Worm (Caenorhabditis elegans) whole organism, L4 larva: ENCODE measurements around the gene Y53F4B.19.

Experiments
- F37D6.2 ChIP-seq: sonication (generic microtip); optimal IDR thresholded peaks from 2 replicates; lab custom pipeline; 2016; ENCODE audit warnings: mild to moderate bottlenecking, missing genetic modification characterization, missing compliant biosample characterization
- F49E8.2 ChIP-seq: sonication (generic microtip); optimal IDR thresholded peaks from 2 replicates; lab custom pipeline; 2016; ENCODE audit warnings: missing compliant biosample characterization, mild to moderate bottlenecking, missing genetic modification characterization, borderline replicate concordance
- aha-1 ChIP-seq: fragments of 150-350 bp; peaks from one replicate; lab custom pipeline; 2014; ENCODE audit warnings: missing biosample characterization, missing genetic modification characterization
- arid-1 ChIP-seq: fragments of 200-800 bp; sonication (Bioruptor generic); conservative IDR thresholded peaks from 2 replicates; pipeline ENCODE4 v1.3.6; 2022; ENCODE audit warnings: missing genetic modification reagents, missing genetic modification characterization, missing compliant biosample characterization
- ceh-20 ChIP-seq: fragments of 200-800 bp; sonication (Bioruptor generic); IDR thresholded peaks from 2 replicates; pipeline ENCODE4 v1.3.6; 2022; ENCODE audit warnings: missing genetic modification reagents, missing genetic modification characterization, missing compliant biosample characterization
- ceh-32 ChIP-seq: sonication (generic microtip); optimal IDR thresholded peaks from 2 replicates; lab custom pipeline; 2016; ENCODE audit warnings: mild to moderate bottlenecking, missing genetic modification characterization, missing compliant biosample characterization; ENCODE audit not compliant: poor library complexity
- cey-2 ChIP-seq: sonication (generic microtip); optimal IDR thresholded peaks from 3 replicates; lab custom pipeline; 2017; ENCODE audit warnings: missing genetic modification characterization, mild to moderate bottlenecking, missing compliant biosample characterization, antibody characterized with exemption, borderline replicate concordance; ENCODE audit not compliant: insufficient read depth
- ctbp-1 ChIP-seq: fragments of 200-800 bp; sonication (Bioruptor generic); IDR thresholded peaks from 2 replicates; pipeline ENCODE4 v1.3.6; 2022; ENCODE audit warnings: missing genetic modification reagents, missing genetic modification characterization, missing compliant biosample characterization
- dmd-6 ChIP-seq: fragments of 200-800 bp; sonication (Bioruptor generic); IDR thresholded peaks from 2 replicates; pipeline ENCODE4 v1.3.6; 2022; ENCODE audit warnings: missing genetic modification reagents, missing genetic modification characterization, missing compliant biosample characterization
- dpl-1 ChIP-seq: fragments of 150-350 bp; optimal IDR thresholded peaks from 2 replicates; lab custom pipeline; 2014; ENCODE audit warnings: missing biosample characterization, missing genetic modification reagents, missing genetic modification characterization
- dve-1 ChIP-seq: sonication (generic microtip); optimal IDR thresholded peaks from 2 replicates; lab custom pipeline; 2017; ENCODE audit warnings: antibody characterized with exemption, mild to moderate bottlenecking, missing genetic modification characterization, missing compliant biosample characterization; ENCODE audit not compliant: insufficient read depth
- egl-27 ChIP-seq: sonication (generic microtip); optimal IDR thresholded peaks from 3 replicates; lab custom pipeline; 2017; ENCODE audit warnings: missing biosample characterization, missing genetic modification reagents, missing genetic modification characterization
- egl-43 ChIP-seq: fragments of 200-800 bp; sonication (Bioruptor generic); IDR thresholded peaks from 2 replicates; pipeline ENCODE4 v1.3.6; 2022; ENCODE audit warnings: missing genetic modification reagents, missing genetic modification characterization, missing compliant biosample characterization
- hlh-11 ChIP-seq: fragments of 200-800 bp; sonication (Bioruptor generic); optimal IDR thresholded peaks from 2 replicates; lab custom pipeline; 2018; ENCODE audit warnings: mild to moderate bottlenecking, missing genetic modification characterization, missing compliant biosample characterization
- hlh-30 ChIP-seq: sonication (generic microtip); optimal IDR thresholded peaks from 2 replicates; lab custom pipeline; 2017; ENCODE audit warnings: antibody characterized with exemption, mild to moderate bottlenecking, missing genetic modification characterization, missing compliant biosample characterization; ENCODE audit not compliant: insufficient read depth
- hmg-1.1 ChIP-seq: fragments of 200-800 bp; sonication (Bioruptor generic); IDR thresholded peaks from 2 replicates; pipeline ENCODE4 v1.3.6; 2022; ENCODE audit warnings: missing genetic modification reagents, missing genetic modification characterization, missing compliant biosample characterization
- lim-7 ChIP-seq: fragments of 200-800 bp; sonication (Bioruptor generic); IDR thresholded peaks from 2 replicates; pipeline ENCODE4 v1.3.6; 2022; ENCODE audit warnings: missing genetic modification characterization, missing compliant biosample characterization
- lin-38 ChIP-seq: fragments of 200-800 bp; sonication (Bioruptor generic); IDR thresholded peaks from 2 replicates; pipeline ENCODE4 v1.3.6; 2022; ENCODE audit warnings: missing genetic modification reagents, missing genetic modification characterization, missing compliant biosample characterization
- mdl-1 ChIP-seq, 2 experiments: fragments of 150-350 bp in 1 of 2; sonication (generic microtip) in 1 of 2; optimal IDR thresholded peaks; 2 replicates each; lab custom pipeline; 2014 to 2017; ENCODE audit warnings: missing biosample characterization in 2 of 2, missing genetic modification characterization in 2 of 2
- mdt-29 ChIP-seq: fragments of 200-800 bp; sonication (Bioruptor generic); IDR thresholded peaks from 2 replicates; pipeline ENCODE4 v1.3.6; 2022; ENCODE audit warnings: missing genetic modification reagents, missing genetic modification characterization, missing compliant biosample characterization
- mes-2 ChIP-seq: sonication (generic microtip); optimal IDR thresholded peaks from 2 replicates; lab custom pipeline; 2016; ENCODE audit warnings: missing genotype, mild to moderate bottlenecking, missing genetic modification characterization, missing compliant biosample characterization; ENCODE audit not compliant: poor library complexity, severe bottlenecking
- nhr-76 ChIP-seq: fragments of 150-350 bp; optimal IDR thresholded peaks from 2 replicates; lab custom pipeline; 2014; ENCODE audit warnings: missing biosample characterization, missing genetic modification characterization
- php-3 ChIP-seq: fragments of 200-800 bp; sonication (Bioruptor generic); IDR thresholded peaks from 2 replicates; pipeline ENCODE4 v1.3.6; 2022; ENCODE audit warnings: missing genetic modification reagents, missing genetic modification characterization, missing compliant biosample characterization
- rbr-2 ChIP-seq: sonication (generic microtip); optimal IDR thresholded peaks from 2 replicates; lab custom pipeline; 2016; ENCODE audit warnings: missing genotype, missing genetic modification characterization, missing compliant biosample characterization
- saeg-2 ChIP-seq: fragments of 200-800 bp; sonication (Bioruptor generic); IDR thresholded peaks from 2 replicates; pipeline ENCODE4 v1.3.6; 2022; ENCODE audit warnings: missing genetic modification reagents, missing genetic modification characterization, missing compliant biosample characterization
- sdz-12 ChIP-seq: fragments of 200-800 bp; sonication (Bioruptor generic); optimal IDR thresholded peaks from 2 replicates; lab custom pipeline; 2018; ENCODE audit warnings: mild to moderate bottlenecking, missing genetic modification characterization, missing compliant biosample characterization
- set-16 ChIP-seq: fragments of 200-800 bp; sonication (Bioruptor generic); IDR thresholded peaks from 2 replicates; pipeline ENCODE4 v1.3.6; 2022; ENCODE audit warnings: missing genetic modification reagents, missing genetic modification characterization, missing compliant biosample characterization
- skn-1 ChIP-seq: fragments of 150-350 bp; optimal IDR thresholded peaks from 2 replicates; lab custom pipeline; 2014; ENCODE audit warnings: missing biosample characterization, missing genetic modification characterization
- tra-1 ChIP-seq: fragments of 200-800 bp; sonication (Bioruptor generic); IDR thresholded peaks from 2 replicates; pipeline ENCODE4 v1.3.6; 2022; ENCODE audit warnings: missing genetic modification reagents, missing genetic modification characterization, missing compliant biosample characterization
- zag-1 ChIP-seq: fragments of 150-350 bp; optimal IDR thresholded peaks from 2 replicates; lab custom pipeline; 2014; ENCODE audit warnings: missing biosample characterization, missing genetic modification characterization

Gene Y53F4B.19

ce11 chrII:15042310-15042709 lies 34.4 kb upstream of the Y53F4B.19 start:
- TF ChIP-seq nhr-76 (tag; lab: Kevin White, UChicago) (no peak), dve-1 (tag; lab: Kevin White, UChicago) (no peak), dpl-1 (GFP tag; lab: Kevin White, UChicago) (no peak), mes-2 (tag; lab: Kevin White, UChicago) (no peak), ceh-32 (no peak), sdz-12 (no peak), lim-7 (no peak), skn-1 (no peak), F49E8.2 (tag; lab: Kevin White, UChicago) (no peak), lin-38 (GFP tag; lab: Robert Waterston, UW) (no peak), egl-27 (tag; lab: Kevin White, UChicago) (no peak), zag-1 (tag; lab: Kevin White, UChicago) (no peak), hmg-1.1 (GFP tag; lab: Robert Waterston, UW) (no peak), tra-1 (GFP tag; lab: Robert Waterston, UW) (no peak)
- TF ChIP-seq, all 104 proteins: peak for 0

- TF ChIP-seq F37D6.2 (tag; lab: Kevin White, UChicago) (peak; percentile 49), aha-1 (peak; percentile 96), set-16 (GFP tag; lab: Robert Waterston, UW) (peak; percentile 62), egl-43 (GFP tag; lab: Robert Waterston, UW) (0 out of 2 replicates have a peak, but pooled peaks have one; percentile 13), ceh-20 (GFP tag; lab: Robert Waterston, UW) (peak; percentile 75), hlh-11 (peak; percentile 25), dmd-6 (GFP tag; lab: Robert Waterston, UW) (peak; percentile 66), hlh-30 (tag; lab: Kevin White, UChicago) (peak; percentile 53), php-3 (GFP tag; lab: Robert Waterston, UW) (0 out of 2 replicates have a peak, but pooled peaks have one; percentile 22), mdl-1 (tag; optimal IDR thresholded peaks at IDR 0.05; lab: Kevin White, UChicago) (peak in 1 of 2 experiments; percentile 28), arid-1 (GFP tag; lab: Robert Waterston, UW) (0 out of 2 replicates have a peak, but pooled peaks have one; percentile 27), ctbp-1 (GFP tag; lab: Robert Waterston, UW) (peak; percentile 70; the same call in 1 of the 2 replicates), hmg-1.1 (GFP tag; lab: Robert Waterston, UW) (peak; percentile 57; the same call in 1 of the 2 replicates)
These were observed 34.0 kb upstream of the Y53F4B.19 start for ce11 chrII:15042783-15043182.

DNA sequence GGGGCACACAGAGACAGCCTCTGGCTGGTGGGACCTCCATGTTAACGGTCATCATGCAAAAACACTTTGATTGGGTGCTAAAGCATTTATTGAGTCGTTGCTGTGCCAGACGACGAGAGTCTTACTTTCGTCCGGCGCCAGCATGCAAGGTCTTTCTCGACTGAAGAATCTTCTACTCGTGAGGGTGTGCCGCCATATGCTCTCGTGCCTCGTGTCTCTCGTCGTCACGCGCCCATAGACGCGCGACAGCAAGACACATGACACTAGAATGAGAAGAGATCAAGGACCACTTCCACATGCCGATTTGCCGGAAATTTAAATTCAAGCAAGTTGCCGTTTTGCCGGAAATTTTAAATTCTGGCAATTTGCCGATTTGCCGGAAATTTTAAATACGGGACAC lies 32.9 kb upstream of the Y53F4B.19 start:
- TF ChIP-seq hlh-30 (tag; lab: Kevin White, UChicago) (peak; percentile 15), aha-1 (peak; percentile 64), mdl-1 (tag; optimal IDR thresholded peaks at IDR 0.05; lab: Kevin White, UChicago) (peak in 1 of 2 experiments; percentile 3), tra-1 (GFP tag; lab: Robert Waterston, UW) (peak; percentile 50; the same call in 1 of the 2 replicates), dmd-6 (GFP tag; lab: Robert Waterston, UW) (peak; percentile 59), mdt-29 (GFP tag; lab: Robert Waterston, UW) (peak; percentile 51; the same call in 1 of the 2 replicates), ceh-20 (GFP tag; lab: Robert Waterston, UW) (peak; percentile 74), rbr-2 (tag; lab: Kevin White, UChicago) (peak; percentile 7), ctbp-1 (GFP tag; lab: Robert Waterston, UW) (peak; percentile 74; the same call in 1 of the 2 replicates), hmg-1.1 (GFP tag; lab: Robert Waterston, UW) (peak; percentile 74; the same call in 1 of the 2 replicates), set-16 (GFP tag; lab: Robert Waterston, UW) (peak; percentile 35)

ce11 chrII:15058282-15058681 lies 18.5 kb upstream of the Y53F4B.19 start, which contains the start of gene Y53F4B.17:
Gene Y53F4B.17 (plus strand): TSS chrII:15058656.
- TF ChIP-seq cey-2 (tag; lab: Kevin White, UChicago) (no peak), saeg-2 (GFP tag; lab: Robert Waterston, UW) (no peak), set-16 (GFP tag; lab: Robert Waterston, UW) (peak; percentile 97)
